Fruit fly (Drosophila melanogaster) whole organism, embryonic: ENCODE measurements around the gene BomT3.

Experiments
- ATbp ChIP-seq: fragments of 200-800 bp; sonication (Bioruptor generic); optimal IDR thresholded peaks from 2 replicates; lab custom pipeline; 2017; ENCODE audit warnings: missing biosample characterization, mild to moderate bottlenecking, missing genetic modification characterization, missing genetic modification reagents
- Adf1 ChIP-seq: fragments of 200-800 bp; sonication (Bioruptor generic); IDR thresholded peaks from 2 replicates; pipeline ENCODE4 v1.3.6; 2022; ENCODE audit warnings: missing biosample characterization, missing genetic modification characterization
- Bgb ChIP-seq: fragments of 200-800 bp; sonication (Bioruptor generic); IDR thresholded peaks from 2 replicates; pipeline ENCODE4 v1.3.6; 2022; ENCODE audit warnings: missing biosample characterization, missing genetic modification characterization; ENCODE audit not compliant: partially characterized antibody
- CG11695 ChIP-seq: fragments of 200-800 bp; sonication (Bioruptor generic); IDR thresholded peaks from 3 replicates; pipeline ENCODE4 v1.3.6; 2022; ENCODE audit warnings: missing biosample characterization, missing genetic modification characterization
- CG12942 ChIP-seq: fragments of 200-800 bp; sonication (Bioruptor generic); optimal IDR thresholded peaks from 3 replicates; lab custom pipeline; 2016; ENCODE audit warnings: missing biosample characterization, missing genetic modification characterization
- CG13287 ChIP-seq: fragments of 200-800 bp; sonication (Bioruptor generic); IDR thresholded peaks from 2 replicates; pipeline ENCODE4 v1.3.6; 2022; ENCODE audit warnings: missing biosample characterization, missing genetic modification characterization; ENCODE audit not compliant: partially characterized antibody
- CG14050 ChIP-seq: fragments of 200-800 bp; sonication (Bioruptor generic); IDR thresholded peaks from 3 replicates; pipeline ENCODE4 v1.3.6; 2022; ENCODE audit warnings: missing biosample characterization, missing genetic modification characterization
- CG14667 ChIP-seq: fragments of 200-800 bp; sonication (Bioruptor generic); IDR thresholded peaks from 2 replicates; pipeline ENCODE4 v1.3.6; 2022; ENCODE audit warnings: missing biosample characterization, missing genetic modification characterization
- CG16779 ChIP-seq: fragments of 200-800 bp; sonication (Bioruptor generic); IDR thresholded peaks from 2 replicates; pipeline ENCODE4 v1.3.6; 2022; ENCODE audit warnings: missing biosample characterization, missing genetic modification characterization
- CG16863 ChIP-seq: fragments of 200-800 bp; sonication (Bioruptor generic); optimal IDR thresholded peaks from 3 replicates; lab custom pipeline; 2016; ENCODE audit warnings: missing biosample characterization, missing genetic modification characterization
- CG17328 ChIP-seq: fragments of 200-800 bp; sonication (Bioruptor generic); IDR thresholded peaks from 2 replicates; pipeline ENCODE4 v1.3.6; 2022; ENCODE audit warnings: missing biosample characterization, missing genetic modification characterization
- CG17912 ChIP-seq: fragments of 200-800 bp; sonication (Bioruptor generic); optimal IDR thresholded peaks from 2 replicates; lab custom pipeline; 2018; ENCODE audit warnings: missing biosample characterization, mild to moderate bottlenecking, missing genetic modification characterization
- CG18476 ChIP-seq: fragments of 200-800 bp; sonication (Bioruptor generic); optimal IDR thresholded peaks from 2 replicates; lab custom pipeline; 2016; ENCODE audit warnings: missing biosample characterization, mild to moderate bottlenecking, missing genetic modification characterization
- CG30020 ChIP-seq: fragments of 200-800 bp; optimal IDR thresholded peaks from 2 replicates; lab custom pipeline; 2019; ENCODE audit warnings: missing biosample characterization, mild to moderate bottlenecking, missing genetic modification characterization, moderate library complexity
- CG31224 ChIP-seq: fragments of 200-800 bp; sonication (Bioruptor generic); IDR thresholded peaks from 2 replicates; pipeline ENCODE4 v1.3.6; 2022; ENCODE audit warnings: missing biosample characterization, missing genetic modification characterization
- CG32767 ChIP-seq: fragments of 200-800 bp; sonication (Bioruptor generic); IDR thresholded peaks from 2 replicates; pipeline ENCODE4 v1.3.6; 2022; ENCODE audit warnings: missing biosample characterization, missing genetic modification characterization
- CG6689 ChIP-seq: fragments of 200-800 bp; sonication (Bioruptor generic); IDR thresholded peaks from 2 replicates; pipeline ENCODE4 v1.3.6; 2022; ENCODE audit warnings: missing biosample characterization, missing genetic modification characterization
- CG7357 ChIP-seq: fragments of 200-800 bp; sonication (Bioruptor generic); IDR thresholded peaks from 3 replicates; pipeline ENCODE4 v1.3.6; 2022; ENCODE audit warnings: missing biosample characterization, missing genetic modification characterization
- Dip3 ChIP-seq: fragments of 200-800 bp; sonication (Bioruptor generic); optimal IDR thresholded peaks from 3 replicates; lab custom pipeline; 2016; ENCODE audit warnings: missing biosample characterization, missing genetic modification characterization
- Dp ChIP-seq: fragments of 200-800 bp; sonication (Bioruptor generic); optimal IDR thresholded peaks from 2 replicates; lab custom pipeline; 2018; ENCODE audit warnings: missing biosample characterization, mild to moderate bottlenecking, missing genetic modification characterization, moderate library complexity
- Drgx ChIP-seq: fragments of 200-800 bp; sonication (Bioruptor generic); IDR thresholded peaks from 2 replicates; pipeline ENCODE4 v1.3.6; 2022; ENCODE audit warnings: missing biosample characterization, missing genetic modification characterization
- E2f2 ChIP-seq: fragments of 200-800 bp; sonication (Bioruptor generic); IDR thresholded peaks from 2 replicates; pipeline ENCODE4 v1.3.6; 2022; ENCODE audit warnings: missing biosample characterization, missing genetic modification characterization
- Gug ChIP-seq: fragments of 200-800 bp; sonication (Bioruptor generic); IDR thresholded peaks from 4 replicates; pipeline ENCODE4 v1.3.6; 2022; ENCODE audit warnings: missing biosample characterization, missing genetic modification characterization
- Lhr ChIP-seq: fragments of 200-800 bp; sonication (Bioruptor generic); optimal IDR thresholded peaks from 3 replicates; lab custom pipeline; 2017; ENCODE audit warnings: mild to moderate bottlenecking, missing biosample characterization, missing genetic modification reagents, missing genetic modification characterization
- Max ChIP-seq: fragments of 200-800 bp; sonication (Bioruptor generic); optimal IDR thresholded peaks from 2 replicates; lab custom pipeline; 2016; ENCODE audit warnings: missing biosample characterization, mild to moderate bottlenecking, missing genetic modification characterization
- NfI ChIP-seq: fragments of 200-800 bp; sonication (Bioruptor generic); optimal IDR thresholded peaks from 3 replicates; lab custom pipeline; 2018; ENCODE audit warnings: missing biosample characterization, mild to moderate bottlenecking, missing genetic modification characterization, moderate library complexity
- Sox100B ChIP-seq: fragments of 200-800 bp; sonication (Bioruptor generic); optimal IDR thresholded peaks from 3 replicates; lab custom pipeline; 2018; ENCODE audit warnings: missing biosample characterization, mild to moderate bottlenecking, missing genetic modification characterization
- Ssrp ChIP-seq: fragments of 200-800 bp; sonication (Bioruptor generic); optimal IDR thresholded peaks from 2 replicates; lab custom pipeline; 2018; ENCODE audit warnings: missing biosample characterization, mild to moderate bottlenecking, missing genetic modification characterization, moderate library complexity
- Xbp1 ChIP-seq: fragments of 200-800 bp; sonication (Bioruptor generic); optimal IDR thresholded peaks from 3 replicates; lab custom pipeline; 2016; ENCODE audit warnings: missing biosample characterization, mild to moderate bottlenecking, missing genetic modification characterization
- al ChIP-seq: fragments of 200-800 bp; sonication (Bioruptor generic); IDR thresholded peaks from 2 replicates; pipeline ENCODE4 v1.3.6; 2022; ENCODE audit warnings: missing biosample characterization, missing genetic modification characterization
- amos ChIP-seq: fragments of 200-800 bp; sonication (Bioruptor generic); IDR thresholded peaks from 2 replicates; pipeline ENCODE4 v1.3.6; 2022; ENCODE audit warnings: missing biosample characterization, missing genetic modification characterization; ENCODE audit not compliant: partially characterized antibody
- bab2 ChIP-seq: fragments of 200-800 bp; sonication (Bioruptor generic); optimal IDR thresholded peaks from 2 replicates; lab custom pipeline; 2016; ENCODE audit warnings: missing biosample characterization, missing genetic modification characterization
- cg ChIP-seq: fragments of 200-800 bp; sonication (Bioruptor generic); optimal IDR thresholded peaks from 3 replicates; lab custom pipeline; 2019; ENCODE audit warnings: missing biosample characterization, mild to moderate bottlenecking, missing genetic modification characterization, moderate library complexity
- ewg ChIP-seq: fragments of 200-800 bp; sonication (Bioruptor generic); optimal IDR thresholded peaks from 3 replicates; lab custom pipeline; 2017; ENCODE audit warnings: mild to moderate bottlenecking, missing biosample characterization, missing genetic modification reagents, missing genetic modification characterization
- hbn ChIP-seq: fragments of 200-800 bp; sonication (Bioruptor generic); IDR thresholded peaks from 2 replicates; pipeline ENCODE4 v1.3.6; 2022; ENCODE audit warnings: missing biosample characterization, missing genetic modification characterization; ENCODE audit not compliant: partially characterized antibody
- knrl ChIP-seq: fragments of 200-800 bp; sonication (Bioruptor generic); IDR thresholded peaks from 3 replicates; pipeline ENCODE4 v1.3.6; 2022; ENCODE audit warnings: missing biosample characterization, missing genetic modification characterization; ENCODE audit not compliant: partially characterized antibody
- nmo ChIP-seq: fragments of 200-800 bp; sonication (Bioruptor generic); optimal IDR thresholded peaks from 2 replicates; lab custom pipeline; 2018; ENCODE audit warnings: missing biosample characterization, mild to moderate bottlenecking, missing genetic modification characterization, moderate library complexity
- p53 ChIP-seq: fragments of 200-800 bp; sonication (Bioruptor generic); optimal IDR thresholded peaks from 2 replicates; lab custom pipeline; 2016; ENCODE audit warnings: missing biosample characterization, missing genetic modification characterization
- pita ChIP-seq: fragments of 200-800 bp; sonication (Bioruptor generic); optimal IDR thresholded peaks from 2 replicates; lab custom pipeline; 2017; ENCODE audit warnings: missing biosample characterization, mild to moderate bottlenecking, missing genetic modification characterization
- pros ChIP-seq: fragments of 200-800 bp; sonication (Bioruptor generic); optimal IDR thresholded peaks from 3 replicates; lab custom pipeline; 2019; ENCODE audit warnings: missing biosample characterization, mild to moderate bottlenecking, missing genetic modification characterization, moderate library complexity
- sens ChIP-seq: fragments of 200-800 bp; sonication (Bioruptor generic); peaks from one replicate; lab custom pipeline; 2016; ENCODE audit warnings: missing biosample characterization, missing genetic modification characterization
- sens-2 ChIP-seq: fragments of 200-800 bp; sonication (Bioruptor generic); IDR thresholded peaks from 2 replicates; pipeline ENCODE4 v1.3.6; 2022; ENCODE audit warnings: missing biosample characterization, missing genetic modification characterization
- sisA ChIP-seq: fragments of 200-800 bp; sonication (Bioruptor generic); IDR thresholded peaks from 2 replicates; pipeline ENCODE4 v1.3.6; 2022; ENCODE audit warnings: missing biosample characterization, missing genetic modification characterization
- ssp ChIP-seq: fragments of 200-800 bp; sonication (Bioruptor generic); IDR thresholded peaks from 2 replicates; pipeline ENCODE4 v1.3.6; 2022; ENCODE audit warnings: missing biosample characterization, missing genetic modification characterization
- toy ChIP-seq: fragments of 200-800 bp; sonication (Bioruptor generic); IDR thresholded peaks from 2 replicates; pipeline ENCODE4 v1.3.6; 2022; ENCODE audit warnings: missing biosample characterization, missing genetic modification characterization

The BomT3 gene

DNA sequence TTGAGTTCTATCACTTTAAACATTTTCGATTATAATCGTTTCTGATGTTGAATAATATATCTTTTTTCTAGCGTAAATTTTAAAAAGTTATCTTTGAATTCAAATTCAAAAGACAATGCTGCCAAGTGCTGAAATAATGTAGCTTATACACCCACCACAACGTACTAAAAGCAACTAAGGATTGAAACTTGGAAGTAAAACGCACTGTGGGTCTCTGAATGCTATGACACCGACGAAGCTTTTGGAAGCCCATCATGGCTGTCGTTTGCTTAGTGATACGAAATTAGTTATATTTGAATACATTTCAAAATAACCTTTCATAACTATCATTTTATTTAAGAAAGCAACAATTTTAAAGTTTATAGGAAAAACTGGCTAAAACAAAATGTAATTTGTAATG is 7.8 kb upstream of the BomT3 start (continued):
- TF ChIP-seq cg (GFP tag; lab: Kevin White, UChicago) (no peak), Lhr (GFP tag; lab: Kevin White, UChicago) (peak; percentile 82), Drgx (GFP tag; lab: Robert Waterston, UW) (no peak), CG32767 (GFP tag; lab: Robert Waterston, UW) (no peak), Sox100B (GFP tag; lab: Kevin White, UChicago) (no peak), Dip3 (GFP tag; lab: Kevin White, UChicago) (no peak), Bgb (GFP tag; lab: Robert Waterston, UW) (peak; percentile 16), p53 (GFP tag; lab: Kevin White, UChicago) (no peak), ATbp (GFP tag; lab: Kevin White, UChicago) (no peak), Ssrp (tag; lab: Kevin White, UChicago) (no peak), pros (GFP tag; lab: Kevin White, UChicago) (no peak), CG17328 (no peak), al (GFP tag; lab: Robert Waterston, UW) (no peak), amos (GFP tag; lab: Robert Waterston, UW) (peak; percentile 28; the same call in 1 of the 2 replicates), Adf1 (no peak), bab2 (GFP tag; lab: Kevin White, UChicago) (no peak), CG30020 (tag; lab: Kevin White, UChicago) (no peak), hbn (GFP tag; lab: Robert Waterston, UW) (no peak), CG31224 (GFP tag; lab: Robert Waterston, UW) (no peak), ssp (GFP tag; lab: Robert Waterston, UW) (no peak), pita (GFP tag; lab: Kevin White, UChicago) (peak; percentile 57), CG14050 (GFP tag; lab: Robert Waterston, UW) (no peak), E2f2 (GFP tag; lab: Robert Waterston, UW) (peak; percentile 91), CG18476 (no peak), knrl (peak; percentile 51; the same call in 1 of the 3 replicates), Max (GFP tag; lab: Kevin White, UChicago) (no peak), nmo (GFP tag; lab: Kevin White, UChicago) (peak; percentile 51), CG6689 (no peak), sens-2 (GFP tag; lab: Robert Waterston, UW) (no peak), CG7357 (GFP tag; lab: Robert Waterston, UW) (no peak), CG16779 (GFP tag; lab: Robert Waterston, UW) (no peak), sens (GFP tag; lab: Kevin White, UChicago) (peak; percentile 28), CG12942 (GFP tag; lab: Kevin White, UChicago) (no peak), CG16863 (GFP tag; lab: Kevin White, UChicago) (no peak), Gug (GFP tag; lab: Robert Waterston, UW) (no peak), toy (GFP tag; lab: Robert Waterston, UW) (no peak), Xbp1 (GFP tag; lab: Kevin White, UChicago) (no peak), CG17912 (GFP tag; lab: Kevin White, UChicago) (no peak), sisA (GFP tag; lab: Robert Waterston, UW) (no peak), CG13287 (GFP tag; lab: Robert Waterston, UW) (peak; percentile 43; the same call in 1 of the 2 replicates), CG11695 (GFP tag; lab: Robert Waterston, UW) (no peak), Dp (GFP tag; lab: Kevin White, UChicago) (peak; percentile 78), ewg (GFP tag; lab: Kevin White, UChicago) (no peak), CG14667 (GFP tag; lab: Robert Waterston, UW) (no peak), NfI (GFP tag; lab: Kevin White, UChicago) (no peak)
